Fruit fly (Drosophila melanogaster) S2 (cell line): ENCODE measurements around the gene Sf3b5.

Experiments
- CG8478 ChIP-seq: fragments of >200 bp; optimal IDR thresholded peaks from 2 replicates; lab custom pipeline; 2018
- CTCF ChIP-seq, 2 experiments: fragments of >200 bp; optimal IDR thresholded peaks; 2 replicates each; lab custom pipeline; 2018

Gene Sf3b5

dm6 chr3R:8969926-8970306 is 45.2 kb downstream of the Sf3b5 start:
- no peak for TF ChIP-seq CG8478 (lab: Kevin White, UChicago)
- TF ChIP-seq CTCF (optimal IDR thresholded peaks at IDR 0.05; lab: Kevin White, UChicago) = no peak

DNA sequence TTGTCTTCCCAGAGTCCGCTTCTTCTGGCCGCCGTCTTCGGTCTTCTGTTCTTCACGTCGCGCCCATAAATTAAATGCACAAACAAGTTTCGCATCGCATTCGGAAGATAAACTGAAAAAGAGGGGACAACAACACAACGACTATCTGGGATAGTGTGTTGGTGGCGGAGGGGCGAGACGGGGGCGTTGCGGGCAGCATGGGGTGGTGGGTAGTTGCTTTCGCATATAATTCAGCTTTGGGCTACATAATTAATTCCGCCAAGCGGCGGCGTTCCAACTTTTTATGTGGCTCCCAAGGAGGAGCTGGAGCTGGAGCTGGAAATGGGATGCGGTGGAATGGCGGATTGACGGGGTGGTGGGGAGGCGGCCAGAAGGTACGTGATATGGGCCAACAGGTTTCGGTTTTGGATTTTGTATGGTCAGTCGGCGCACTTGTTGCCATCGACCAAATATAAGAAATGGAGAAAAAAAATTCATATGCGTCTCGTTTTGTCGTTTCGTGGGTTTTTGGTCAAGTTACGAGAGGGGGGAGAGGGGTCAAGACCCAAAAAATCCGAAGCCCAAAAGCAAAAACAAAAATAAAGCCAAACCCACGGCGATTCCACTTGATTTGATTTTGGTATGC is 45.7 kb downstream of the Sf3b5 start:
- TF ChIP-seq CG8478 (lab: Kevin White, UChicago) (no peak), CTCF (optimal IDR thresholded peaks at IDR 0.05; lab: Kevin White, UChicago) (no peak)

DNA sequence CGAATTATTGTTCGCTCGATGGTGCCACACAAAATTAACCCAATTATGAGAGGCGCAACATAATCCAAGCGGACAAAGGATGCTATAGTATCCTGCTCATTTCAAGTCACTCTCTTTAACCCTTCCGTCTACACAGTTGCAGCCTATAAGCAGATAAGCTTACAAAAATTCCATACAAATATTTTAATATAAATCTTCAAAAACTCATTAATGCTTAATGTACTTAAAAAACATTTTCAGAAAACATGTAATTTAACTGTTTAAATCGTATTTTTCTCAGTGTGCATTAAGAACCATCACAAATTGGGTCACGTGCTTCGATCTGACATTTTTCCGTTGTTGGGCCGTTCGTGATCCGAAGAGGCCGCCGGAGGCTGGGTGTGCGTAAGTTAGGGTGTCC is 46.3 kb downstream of the Sf3b5 start:
- TF ChIP-seq CG8478 (lab: Kevin White, UChicago) (no peak), CTCF (optimal IDR thresholded peaks at IDR 0.05; lab: Kevin White, UChicago) (no peak)

dm6 chr3R:8966598-8966997 is 48.5 kb downstream of the Sf3b5 start:
- TF ChIP-seq CG8478 (lab: Kevin White, UChicago) (no peak), CTCF (optimal IDR thresholded peaks at IDR 0.05; lab: Kevin White, UChicago) (no peak)

DNA sequence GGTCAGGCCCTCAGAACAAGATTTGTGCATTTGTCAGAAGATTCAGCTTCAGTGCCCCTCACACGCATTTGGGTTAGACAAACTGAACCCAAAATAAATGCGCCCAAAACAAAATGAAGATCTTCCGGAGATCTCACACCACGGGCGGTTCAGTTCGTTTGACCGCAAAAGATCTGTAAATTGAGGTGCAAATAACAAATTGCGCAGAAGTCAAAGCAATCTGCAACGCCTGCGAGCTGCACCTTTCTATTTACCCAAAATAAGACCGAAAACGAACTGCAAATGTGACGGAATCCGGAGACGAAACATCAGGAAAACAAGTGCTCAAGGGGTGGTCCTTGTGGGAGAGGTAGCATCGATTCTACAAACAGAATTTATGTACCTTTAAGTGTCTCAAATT is 49.6 kb downstream of the Sf3b5 start:
- TF ChIP-seq CTCF (optimal IDR thresholded peaks at IDR 0.05; lab: Kevin White, UChicago) = no peak
- TF ChIP-seq CG8478 (lab: Kevin White, UChicago) = no peak
